Fruit fly (Drosophila melanogaster): ENCODE results near the gene hb.
A peak's percentile ranks its signal among the peaks of the same experiment; 100 is the strongest.

Gene hb

dm6 chr3R:8659907-8660660 lies 37.5 kb downstream of the hb start (continued):
- TF ChIP-seq pzg (GFP tag; optimal IDR thresholded peaks at IDR 0.05) (peak; percentile 99), ham (GFP tag; IDR thresholded peaks at IDR 0.05) (no peak), Taf1 (GFP tag; IDR thresholded peaks at IDR 0.05) (no peak), Deaf1 (tag; optimal IDR thresholded peaks at IDR 0.05) (peak; percentile 21), Vsx1 (GFP tag; optimal IDR thresholded peaks at IDR 0.05) (no peak), sc (optimal IDR thresholded peaks at IDR 0.05) (no peak), sc (GFP tag; optimal IDR thresholded peaks at IDR 0.05) (no peak), zen (tag; optimal IDR thresholded peaks at IDR 0.05) (peak; percentile 50), PHDP (tag; optimal IDR thresholded peaks at IDR 0.05) (peak; percentile 20), nmo (GFP tag; optimal IDR thresholded peaks at IDR 0.05) (peak; percentile 64), CG2116 (GFP tag; optimal IDR thresholded peaks at IDR 0.05) (peak; percentile 99), corto (GFP tag; optimal IDR thresholded peaks at IDR 0.05) (no peak), trh (GFP tag; optimal IDR thresholded peaks at IDR 0.05) (no peak), gfzf (GFP tag; optimal IDR thresholded peaks at IDR 0.05) (peak; percentile 65), CG10462 (GFP tag; optimal IDR thresholded peaks at IDR 0.05) (no peak), CG17829 (tag; optimal IDR thresholded peaks at IDR 0.05) (peak; percentile 80), Sox102F (GFP tag; optimal IDR thresholded peaks at IDR 0.05) (no peak), croc (GFP tag; conservative IDR thresholded peaks at IDR 0.05) (no peak), inv (GFP tag; IDR thresholded peaks at IDR 0.05; ENCODE audit: partially characterized antibody) (peak; percentile 87), crol (GFP tag; IDR thresholded peaks at IDR 0.05) (no peak), hbn (GFP tag; IDR thresholded peaks at IDR 0.05; ENCODE audit: partially characterized antibody) (peak; percentile 70), HLH3B (GFP tag; IDR thresholded peaks at IDR 0.05) (no peak), ase (GFP tag; IDR thresholded peaks at IDR 0.05) (no peak), ato (GFP tag; IDR thresholded peaks at IDR 0.05; ENCODE audit: partially characterized antibody) (peak; percentile 88), peb (GFP tag; IDR thresholded peaks at IDR 0.05) (no peak), HHEX (GFP tag; optimal IDR thresholded peaks at IDR 0.05) (peak; percentile 50), Hr51 (GFP tag; optimal IDR thresholded peaks at IDR 0.05) (peak in 1 of 2 experiments; percentile 8), CG7271 (tag; optimal IDR thresholded peaks at IDR 0.05) (peak; percentile 66), luna (GFP tag; optimal IDR thresholded peaks at IDR 0.05) (peak; percentile 5), jigr1 (GFP tag; IDR thresholded peaks at IDR 0.05) (no peak), CG7963 (GFP tag; IDR thresholded peaks at IDR 0.05; ENCODE audit: partially characterized antibody) (peak; percentile 91), Scr (GFP tag; IDR thresholded peaks at IDR 0.05; ENCODE audit: partially characterized antibody) (peak; percentile 82), CG3281 (GFP tag; optimal IDR thresholded peaks at IDR 0.05) (peak; percentile 40), CG8478 (optimal IDR thresholded peaks at IDR 0.05) (no peak), mld (GFP tag; IDR thresholded peaks at IDR 0.05; ENCODE audit: partially characterized antibody) (peak; percentile 83), prd (optimal IDR thresholded peaks at IDR 0.05) (no peak), prd (GFP tag; IDR thresholded peaks at IDR 0.05) (peak; percentile 55; the same call in 2 of the 3 replicates), HLHmδ (GFP tag; optimal IDR thresholded peaks at IDR 0.05) (peak; percentile 27), Elba2 (GFP tag; optimal IDR thresholded peaks at IDR 0.05) (peak; percentile 2), aop (GFP tag; IDR thresholded peaks at IDR 0.05) (peak; percentile 30; the same call in 1 of the 2 replicates), schlank (tag; optimal IDR thresholded peaks at IDR 0.05) (peak; percentile 16), CG16779 (GFP tag; IDR thresholded peaks at IDR 0.05) (0 out of 2 replicates have a peak, but pooled peaks have one; percentile 57), pfk (GFP tag; optimal IDR thresholded peaks at IDR 0.05) (peak; percentile 67), Fer3 (tag; optimal IDR thresholded peaks at IDR 0.05) (peak; percentile 31), bowl (GFP tag; IDR thresholded peaks at IDR 0.05) (no peak), D19A (tag; optimal IDR thresholded peaks at IDR 0.05) (no peak), kni (GFP tag; optimal IDR thresholded peaks at IDR 0.05) (no peak), CG3726 (GFP tag; IDR thresholded peaks at IDR 0.05) (no peak), H2.0 (GFP tag; IDR thresholded peaks at IDR 0.05) (no peak)

Measured in whole organism, embryonic.